Fruit fly (Drosophila melanogaster): ENCODE results near the gene Oamb.
A peak's percentile ranks its signal among the peaks of the same experiment; 100 is the strongest.

Gene Oamb

dm6 chr3R:20745238-20745637 is 30.9 kb upstream of the Oamb start, which contains the start of gene CG31200:
TSS of gene CG31200 (minus strand) at chr3R:20745338.
- TF ChIP-seq CG6854 (GFP tag; optimal IDR thresholded peaks at IDR 0.05) (no peak), Met (GFP tag; optimal IDR thresholded peaks at IDR 0.05) (no peak), Sox15 (GFP tag; optimal IDR thresholded peaks at IDR 0.05) (no peak), net (GFP tag; optimal IDR thresholded peaks at IDR 0.05) (no peak), achi (GFP tag; optimal IDR thresholded peaks at IDR 0.05) (no peak), CG16779 (tag; optimal IDR thresholded peaks at IDR 0.05) (no peak), CG7368 (GFP tag; optimal IDR thresholded peaks at IDR 0.05) (no peak), CG31627 (GFP tag; optimal IDR thresholded peaks at IDR 0.05) (no peak), Hr39 (GFP tag; optimal IDR thresholded peaks at IDR 0.05) (no peak), Sox102F (GFP tag; optimal IDR thresholded peaks at IDR 0.05) (no peak), Ets21C (GFP tag; optimal IDR thresholded peaks at IDR 0.05) (no peak), esn (GFP tag; optimal IDR thresholded peaks at IDR 0.05) (no peak), CG15336 (GFP tag; IDR thresholded peaks at IDR 0.05) (no peak), eg (GFP tag; IDR thresholded peaks at IDR 0.05) (no peak), CG11902 (GFP tag; optimal IDR thresholded peaks at IDR 0.05) (no peak), fd85E (GFP tag; optimal IDR thresholded peaks at IDR 0.05) (no peak), CG1621 (tag; optimal IDR thresholded peaks at IDR 0.05) (no peak), CG11294 (GFP tag; IDR thresholded peaks at IDR 0.05) (no peak), CG6276 (GFP tag; optimal IDR thresholded peaks at IDR 0.05) (no peak), svp (GFP tag) (no peak)

dm6 chr3R:20743769-20744168 is 29.4 kb upstream of the Oamb start, which contains the start of gene CG31199:
TSS of gene CG31199 (minus strand) at chr3R:20743869.
- TF ChIP-seq CG3032 (tag; optimal IDR thresholded peaks at IDR 0.05) (no peak), fd59A (GFP tag; optimal IDR thresholded peaks at IDR 0.05) (no peak), CG16779 (tag; optimal IDR thresholded peaks at IDR 0.05) (no peak), Eip75B (GFP tag; optimal IDR thresholded peaks at IDR 0.05) (no peak), Blimp-1 (GFP tag; optimal IDR thresholded peaks at IDR 0.05) (no peak), Eip78C (GFP tag) (no peak), Met (GFP tag; optimal IDR thresholded peaks at IDR 0.05) (no peak), Gug (GFP tag; IDR thresholded peaks at IDR 0.05) (no peak), Hr38 (GFP tag; optimal IDR thresholded peaks at IDR 0.05) (no peak), svp (GFP tag) (no peak), Eip93F (GFP tag; optimal IDR thresholded peaks at IDR 0.05) (no peak), net (GFP tag; optimal IDR thresholded peaks at IDR 0.05) (no peak), CG6854 (GFP tag; optimal IDR thresholded peaks at IDR 0.05) (no peak), CG6276 (GFP tag; optimal IDR thresholded peaks at IDR 0.05) (no peak), fd85E (GFP tag; optimal IDR thresholded peaks at IDR 0.05) (no peak), dac (GFP tag; optimal IDR thresholded peaks at IDR 0.05) (no peak), CG10669 (GFP tag; optimal IDR thresholded peaks at IDR 0.05) (no peak), Sox14 (GFP tag; optimal IDR thresholded peaks at IDR 0.05) (no peak), CG11294 (GFP tag; IDR thresholded peaks at IDR 0.05) (no peak)

DNA sequence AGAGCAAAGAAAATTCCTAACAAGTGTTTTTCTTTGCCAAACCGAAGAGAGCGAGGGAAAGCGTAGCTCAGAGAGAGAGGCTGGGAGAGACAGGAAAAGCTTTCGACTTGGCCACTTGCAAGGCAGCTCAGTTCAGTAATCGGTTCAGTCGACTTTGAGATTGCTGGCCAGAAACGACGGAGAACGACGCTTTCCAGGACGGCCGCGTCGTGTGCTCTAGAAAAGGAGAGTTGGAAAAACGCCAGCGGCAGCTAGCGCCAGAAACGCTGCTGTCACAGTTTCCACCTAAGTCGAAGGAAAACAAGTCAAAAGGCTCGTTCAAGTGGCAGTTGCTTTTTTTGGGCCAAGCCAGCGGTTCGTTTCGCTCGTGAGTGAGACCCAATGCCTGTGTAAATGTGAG is 25.6 kb upstream of the Oamb start, which contains the start of gene CG42322:
CG42322 (plus strand) TSS at position 138 of the 400 bp plus-strand sequence.
- TF ChIP-seq fkh (GFP tag; optimal IDR thresholded peaks at IDR 0.05) (no peak), CG8119 (GFP tag; IDR thresholded peaks at IDR 0.05) (peak; percentile 16; the same call in 1 of the 3 replicates)

DNA sequence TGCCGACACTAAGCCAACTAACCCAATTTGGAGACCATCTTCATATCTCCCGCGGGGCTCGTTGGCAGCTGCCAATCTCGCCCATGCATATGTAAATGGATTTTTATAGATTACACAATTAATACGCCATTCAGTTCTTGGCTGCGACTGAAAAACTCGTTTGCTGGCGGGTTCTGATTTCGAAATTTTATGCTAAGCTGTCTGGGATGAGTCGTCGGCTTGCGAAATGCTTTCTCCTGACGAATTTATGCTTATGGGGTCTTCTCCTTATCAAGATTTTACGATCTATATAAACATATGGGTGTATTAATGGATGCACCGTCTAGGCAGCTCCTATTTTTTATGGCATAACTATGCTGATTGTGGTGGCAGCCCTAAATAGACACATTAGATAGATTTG is 24.6 kb upstream of the Oamb start, which contains the start of gene CG17267:
CG17267 (minus strand) TSS at position 101 of the 400 bp plus-strand sequence.
- TF ChIP-seq Hr39 (GFP tag; optimal IDR thresholded peaks at IDR 0.05): no peak
- TF ChIP-seq CG6163 (GFP tag; IDR thresholded peaks at IDR 0.05): no peak
- no peak for TF ChIP-seq spab (GFP tag; optimal IDR thresholded peaks at IDR 0.05)
- TF ChIP-seq Met (GFP tag; optimal IDR thresholded peaks at IDR 0.05): no peak
- TF ChIP-seq pdm3 (GFP tag; optimal IDR thresholded peaks at IDR 0.05): no peak
- TF ChIP-seq CG16779 (tag; optimal IDR thresholded peaks at IDR 0.05): no peak
- TF ChIP-seq CG1621 (tag; optimal IDR thresholded peaks at IDR 0.05): no peak
- TF ChIP-seq Hr38 (GFP tag; optimal IDR thresholded peaks at IDR 0.05): no peak
- TF ChIP-seq CG15336 (GFP tag; IDR thresholded peaks at IDR 0.05): no peak
- no peak for TF ChIP-seq CG31627 (GFP tag; optimal IDR thresholded peaks at IDR 0.05)

Data from whole organism, prepupa.